Worm (Caenorhabditis elegans) whole organism, L4 larva: Measurements from ENCODE around the gene C15H7.3.
A peak's percentile ranks its signal among the peaks of the same experiment; 100 is the strongest.

Experiments used
- aha-1 ChIP-seq: fragments of 150-350 bp; peaks from one replicate; lab custom pipeline; 2014; ENCODE audit warnings: missing biosample characterization, missing genetic modification characterization
- ceh-28 ChIP-seq: fragments of 150-350 bp; optimal IDR thresholded peaks from 2 replicates; lab custom pipeline; 2014; ENCODE audit warnings: missing biosample characterization, missing genetic modification reagents, missing genetic modification characterization
- dmd-9 ChIP-seq: fragments of 200-800 bp; sonication (Bioruptor generic); IDR thresholded peaks from 2 replicates; pipeline ENCODE4 v1.3.6; 2022; ENCODE audit warnings: missing genetic modification reagents, missing genetic modification characterization, missing compliant biosample characterization
- egl-27 ChIP-seq: sonication (generic microtip); optimal IDR thresholded peaks from 3 replicates; lab custom pipeline; 2017; ENCODE audit warnings: missing biosample characterization, missing genetic modification reagents, missing genetic modification characterization
- fos-1 ChIP-seq: fragments of 150-350 bp; optimal IDR thresholded peaks from 2 replicates; lab custom pipeline; 2014; ENCODE audit warnings: missing biosample characterization, missing genetic modification characterization
- madf-5 ChIP-seq, 2 experiments: fragments of 200-800 bp; sonication (Bioruptor generic); IDR thresholded peaks; 2 replicates each; pipeline ENCODE4 v1.3.6; 2022; ENCODE audit warnings: missing compliant biosample characterization in 2 of 2, missing genetic modification characterization in 2 of 2
- mes-2 ChIP-seq: sonication (generic microtip); optimal IDR thresholded peaks from 2 replicates; lab custom pipeline; 2016; ENCODE audit warnings: missing genotype, mild to moderate bottlenecking, missing genetic modification characterization, missing compliant biosample characterization; ENCODE audit not compliant: poor library complexity, severe bottlenecking
- nhr-77 ChIP-seq: fragments of 150-350 bp; optimal IDR thresholded peaks from 2 replicates; lab custom pipeline; 2014; ENCODE audit warnings: missing biosample characterization, missing genetic modification characterization
- pha-4 ChIP-seq, 2 experiments: fragments of 150-350 bp in 1 of 2; fragments of 200-800 bp in 1 of 2; sonication (Bioruptor generic) in 1 of 2; IDR thresholded peaks in 1 of 2; optimal IDR thresholded peaks in 1 of 2; 2 replicates each; pipeline versions ENCODE4 v1.3.6 to Lab custom; 2014 to 2022; ENCODE audit warnings: missing genetic modification characterization in 2 of 2, missing genetic modification reagents in 2 of 2, missing biosample characterization in 1 of 2, missing compliant biosample characterization in 1 of 2
- unc-130 ChIP-seq: sonication (generic microtip); optimal IDR thresholded peaks from 2 replicates; lab custom pipeline; 2016; ENCODE audit warnings: missing genetic modification reagents, missing genetic modification characterization, missing compliant biosample characterization
- unc-39 ChIP-seq: sonication (generic microtip); optimal IDR thresholded peaks from 2 replicates; lab custom pipeline; 2017; ENCODE audit warnings: missing biosample characterization, missing genetic modification characterization
- zag-1 ChIP-seq: fragments of 150-350 bp; optimal IDR thresholded peaks from 2 replicates; lab custom pipeline; 2014; ENCODE audit warnings: missing biosample characterization, missing genetic modification characterization

DNA sequence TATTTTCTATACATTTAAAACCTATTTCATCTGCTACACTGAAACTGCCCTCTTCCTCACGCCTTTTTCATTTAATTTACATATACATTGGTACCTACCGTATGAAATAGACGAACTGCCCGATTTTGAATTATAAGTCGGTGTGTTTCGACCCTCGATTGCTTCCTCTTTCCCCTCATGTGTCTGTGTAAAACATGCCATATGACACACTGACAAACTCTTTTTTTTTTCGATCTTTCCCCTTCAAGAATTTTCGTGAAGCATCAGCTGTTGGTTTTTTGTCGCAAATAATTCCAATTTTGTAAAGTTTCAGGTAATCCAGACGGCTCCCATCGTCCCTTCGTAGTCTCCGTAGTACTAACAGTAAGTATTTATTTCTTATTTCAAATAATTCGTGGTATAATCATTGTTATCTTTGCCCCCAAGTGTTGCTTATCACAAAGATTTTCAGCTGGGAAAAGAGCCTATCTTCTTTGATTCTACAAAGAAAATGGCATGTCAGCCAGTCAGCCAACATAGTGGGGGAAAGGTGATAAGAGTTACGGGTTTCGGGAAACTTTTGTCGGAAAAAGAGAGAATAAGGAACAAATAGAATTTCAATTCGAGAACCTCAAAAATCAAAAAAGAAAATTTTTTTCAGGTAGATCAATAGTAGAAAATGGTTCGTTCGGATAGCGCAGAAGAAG, 29.8 kb downstream of the C15H7.3 start:
- TF ChIP-seq aha-1 (tag; lab: Kevin White, UChicago) (no peak), fos-1 (tag; lab: Kevin White, UChicago) (no peak), egl-27 (tag; lab: Kevin White, UChicago) (no peak), dmd-9 (GFP tag; lab: Robert Waterston, UW) (no peak), ceh-28 (no peak), unc-130 (no peak), zag-1 (tag; lab: Kevin White, UChicago) (no peak), madf-5 (GFP tag; IDR thresholded peaks at IDR 0.05; lab: Robert Waterston, UW) (no peak), pha-4 (GFP tag; IDR thresholded peaks at IDR 0.05; lab: Robert Waterston, UW) (no peak), pha-4 (tag; optimal IDR thresholded peaks at IDR 0.05; lab: Kevin White, UChicago) (no peak), unc-39 (no peak), mes-2 (tag; lab: Kevin White, UChicago) (peak; percentile 11), nhr-77 (peak; percentile 42)
